Fruit fly (Drosophila melanogaster): ENCODE measurements around the gene Clic.

Gene Clic

dm6 chrX:13764397-13765119, 57.5 kb downstream of the Clic start:
- TF ChIP-seq Myc (optimal IDR thresholded peaks at IDR 0.05) (no peak), Sin3A (optimal IDR thresholded peaks at IDR 0.05) (no peak), h (optimal IDR thresholded peaks at IDR 0.05) (no peak), psq (optimal IDR thresholded peaks at IDR 0.05) (no peak), insv (optimal IDR thresholded peaks at IDR 0.05) (no peak), ttk (optimal IDR thresholded peaks at IDR 0.05) (no peak)
